Fruit fly (Drosophila melanogaster) whole organism: ENCODE data around the gene dnt.

Experiments used
- CG8478 ChIP-seq: fragments of >200 bp; optimal IDR thresholded peaks from 2 replicates; lab custom pipeline; 2018; ENCODE audit warnings: inconsistent platforms
- Dll ChIP-seq: fragments of >200 bp; optimal IDR thresholded peaks from 2 replicates; lab custom pipeline; 2017
- EcR ChIP-seq, 2 experiments: fragments of >200 bp; optimal IDR thresholded peaks; 2 replicates each; lab custom pipeline; 2017; ENCODE audit warnings: missing biosample characterization in 2 of 2, missing genetic modification characterization in 2 of 2, missing genetic modification reagents in 2 of 2
- pan ChIP-seq: fragments of >200 bp; optimal IDR thresholded peaks from 2 replicates; lab custom pipeline; 2017
- psq ChIP-seq: fragments of >200 bp; optimal IDR thresholded peaks from 2 replicates; lab custom pipeline; 2017
- usp ChIP-seq: fragments of >200 bp; optimal IDR thresholded peaks from 2 replicates; lab custom pipeline; 2017; ENCODE audit warnings: missing biosample characterization, missing genetic modification characterization, mixed read lengths

The dnt gene

DNA sequence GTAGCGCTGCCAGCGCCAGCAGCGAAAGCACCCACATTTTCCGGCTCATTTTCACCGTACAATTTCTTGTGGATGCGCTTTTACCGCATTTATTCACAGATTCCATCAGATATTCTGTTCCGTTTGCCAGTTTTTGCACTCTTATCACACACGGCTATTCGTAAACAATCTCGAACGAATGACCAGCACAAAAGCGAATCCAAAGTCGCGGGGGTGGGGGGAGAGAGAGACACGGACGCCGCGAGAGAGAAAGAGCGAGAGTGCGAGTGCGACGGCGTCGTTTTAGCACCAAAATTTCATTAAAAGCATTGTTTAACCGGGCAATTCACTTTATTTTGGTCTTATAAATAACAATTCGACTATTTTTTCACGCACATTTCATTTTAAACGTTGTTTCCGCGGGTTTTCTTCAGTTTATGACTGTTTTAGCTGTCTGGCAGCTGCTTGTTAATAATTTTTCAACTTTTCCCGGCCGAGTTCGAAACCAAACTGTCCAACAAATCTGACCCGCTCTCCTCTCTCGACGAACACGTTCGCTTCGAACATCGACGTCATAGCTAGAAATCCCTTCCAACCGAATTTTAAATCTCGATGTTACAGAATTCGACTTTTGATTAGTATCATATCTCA is at the start of gene dnt:
Gene dnt (minus strand): TSS at position 494 of the 630 bp plus-strand sequence.
- TF ChIP-seq EcR (GFP tag; optimal IDR thresholded peaks at IDR 0.05; lab: Kevin White, UChicago) (no peak), Dll (lab: Kevin White, UChicago) (peak; percentile 15)

DNA sequence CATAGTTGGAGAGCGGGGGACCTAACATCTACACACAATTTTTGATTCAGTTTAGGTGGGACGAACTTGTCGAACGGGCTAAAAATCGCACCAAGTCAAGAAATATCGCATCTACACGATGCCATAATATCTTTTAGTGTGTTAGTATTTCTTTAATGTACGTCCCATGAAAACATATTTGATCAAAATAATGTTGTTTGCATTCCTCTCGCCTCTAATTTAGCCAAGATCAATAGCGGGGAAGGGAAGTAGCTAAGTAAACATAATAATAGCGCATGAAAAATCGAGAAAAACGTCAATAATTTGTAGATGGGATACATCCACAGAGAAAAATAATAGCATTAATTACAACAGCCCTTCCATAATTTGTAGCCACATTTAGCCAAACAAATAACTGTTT is 48.9 kb upstream of the dnt start:
- TF ChIP-seq CG8478 (lab: Kevin White, UChicago) (no peak), EcR (GFP tag; optimal IDR thresholded peaks at IDR 0.05; lab: Kevin White, UChicago) (no peak), psq (lab: Kevin White, UChicago) (no peak), pan (lab: Kevin White, UChicago) (no peak), Dll (lab: Kevin White, UChicago) (no peak), usp (GFP tag; lab: Kevin White, UChicago) (no peak)

DNA sequence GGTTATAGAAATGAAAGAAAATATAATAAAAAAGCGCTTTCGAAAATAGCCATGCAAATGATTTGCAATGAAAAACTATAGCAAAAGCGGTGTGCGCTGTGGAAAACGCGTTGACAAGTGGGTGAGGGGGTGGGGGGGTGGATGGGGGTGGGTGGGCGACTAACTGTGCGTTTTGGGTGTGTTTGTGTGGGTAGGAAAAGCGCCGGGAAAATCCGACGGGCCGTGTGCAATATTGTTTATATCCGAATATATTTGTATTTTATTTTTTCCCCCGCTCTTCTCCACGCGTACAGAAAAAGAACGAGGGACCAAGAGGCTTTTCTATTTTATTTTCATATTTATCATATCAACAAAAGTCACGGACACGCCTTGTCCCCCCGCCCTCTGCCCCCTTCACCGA is 43.4 kb upstream of the dnt start:
- TF ChIP-seq CG8478 (lab: Kevin White, UChicago), result no peak
- no peak for TF ChIP-seq psq (lab: Kevin White, UChicago)
- TF ChIP-seq Dll (lab: Kevin White, UChicago), result no peak
- TF ChIP-seq pan (lab: Kevin White, UChicago), result no peak
- TF ChIP-seq usp (GFP tag; lab: Kevin White, UChicago), result no peak
- no peak for TF ChIP-seq EcR (GFP tag; optimal IDR thresholded peaks at IDR 0.05; lab: Kevin White, UChicago)

DNA sequence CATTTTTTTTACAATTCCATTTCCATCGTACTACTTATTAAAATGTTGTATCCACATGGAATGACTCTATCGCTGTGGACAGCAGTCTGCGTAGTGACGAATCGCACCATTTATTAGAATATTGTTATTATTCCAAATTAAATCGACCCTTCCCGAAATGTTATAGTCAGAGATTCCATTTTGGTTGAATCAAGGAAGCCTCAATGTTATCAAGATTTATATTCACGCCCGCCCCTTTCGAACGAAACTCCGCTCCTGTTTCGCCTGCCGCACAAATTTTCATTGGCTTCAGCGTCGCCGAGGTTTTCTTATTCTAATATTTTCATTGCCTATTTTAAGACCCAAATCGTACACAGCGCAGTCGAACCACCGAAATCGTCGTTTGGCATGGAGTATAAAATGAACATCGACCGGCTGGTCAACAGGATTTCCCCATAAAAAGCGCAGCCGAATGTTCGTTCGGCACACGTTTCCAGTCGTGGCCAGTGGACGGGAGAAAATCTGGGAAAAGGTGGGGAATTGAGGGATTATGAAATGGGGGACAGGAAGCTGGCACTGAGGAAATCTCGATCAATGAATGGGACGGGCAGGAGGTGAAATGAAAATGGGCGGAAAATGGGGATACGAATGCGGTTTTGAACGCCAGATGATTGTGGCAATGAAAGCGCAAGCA is 42.8 kb upstream of the dnt start:
- TF ChIP-seq usp (GFP tag; lab: Kevin White, UChicago) (no peak), psq (lab: Kevin White, UChicago) (no peak), Dll (lab: Kevin White, UChicago) (no peak), CG8478 (lab: Kevin White, UChicago) (no peak), EcR (GFP tag; optimal IDR thresholded peaks at IDR 0.05; lab: Kevin White, UChicago) (no peak), pan (lab: Kevin White, UChicago) (no peak)

DNA sequence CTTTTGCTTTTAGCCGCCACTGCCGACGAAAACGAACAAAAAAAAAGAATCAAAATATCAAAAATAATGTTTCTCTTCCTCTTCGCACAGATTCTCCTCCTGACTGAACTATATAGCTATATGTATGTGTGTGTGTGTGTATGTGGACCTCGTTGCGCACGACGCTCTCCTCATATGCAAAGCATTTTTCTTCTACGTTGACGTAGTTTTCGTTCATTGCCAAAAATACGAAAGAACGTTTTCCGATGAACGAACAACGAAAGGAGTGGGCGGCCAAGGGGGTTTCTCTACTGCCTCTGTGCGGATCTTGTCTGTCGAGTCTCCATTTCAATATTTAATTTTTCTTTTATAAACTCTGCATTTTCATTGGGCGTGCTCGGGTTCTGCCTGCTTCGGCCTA is 41.8 kb upstream of the dnt start:
- TF ChIP-seq EcR (GFP tag; optimal IDR thresholded peaks at IDR 0.05; lab: Kevin White, UChicago), result no peak
- TF ChIP-seq usp (GFP tag; lab: Kevin White, UChicago), result no peak
- TF ChIP-seq psq (lab: Kevin White, UChicago), result no peak
- TF ChIP-seq pan (lab: Kevin White, UChicago), result no peak
- no peak for TF ChIP-seq CG8478 (lab: Kevin White, UChicago)
- TF ChIP-seq Dll (lab: Kevin White, UChicago), result no peak

DNA sequence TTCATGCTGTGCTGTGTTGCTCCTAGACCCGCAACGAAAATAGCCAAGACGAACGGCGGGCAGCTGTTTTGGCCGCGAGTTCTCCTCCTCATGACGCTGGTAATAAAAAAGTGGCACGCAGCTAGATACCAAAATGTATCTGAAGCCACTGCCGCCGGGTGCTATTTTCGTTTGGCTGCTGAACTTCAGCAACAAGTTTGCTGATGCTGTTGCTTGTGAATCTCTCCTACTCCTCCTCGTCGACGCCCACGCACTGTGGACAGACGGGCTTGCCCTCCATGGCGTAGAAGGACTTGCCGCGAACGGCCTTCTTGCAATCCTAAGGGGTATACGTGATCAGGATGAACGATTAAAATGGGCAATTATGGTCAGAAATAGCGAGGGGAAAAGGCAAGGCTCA is 40.4 kb upstream of the dnt start:
- TF ChIP-seq CG8478 (lab: Kevin White, UChicago) (no peak), psq (lab: Kevin White, UChicago) (no peak), usp (GFP tag; lab: Kevin White, UChicago) (no peak), Dll (lab: Kevin White, UChicago) (no peak), EcR (GFP tag; optimal IDR thresholded peaks at IDR 0.05; lab: Kevin White, UChicago) (no peak), pan (lab: Kevin White, UChicago) (no peak)

DNA sequence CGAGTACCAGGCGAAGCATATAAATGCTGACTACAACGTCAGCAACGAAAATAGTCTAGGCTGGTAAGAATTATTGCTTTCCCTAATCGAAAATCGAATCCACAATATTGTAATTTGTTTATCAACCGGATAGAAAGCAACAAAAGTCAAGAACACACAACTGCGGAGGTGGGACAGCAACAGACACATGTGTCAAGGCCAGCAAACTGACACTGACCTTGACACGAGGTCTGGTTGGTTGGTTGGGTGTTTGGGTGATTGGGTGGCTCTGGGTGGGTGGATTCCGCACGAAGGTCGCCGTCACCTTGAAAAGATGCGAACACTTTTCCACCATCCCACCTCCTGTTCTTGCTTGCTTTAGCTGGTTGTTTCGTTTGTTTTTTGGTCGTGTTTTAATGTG is 39.6 kb upstream of the dnt start:
- TF ChIP-seq Dll (lab: Kevin White, UChicago) (no peak), EcR (GFP tag; optimal IDR thresholded peaks at IDR 0.05; lab: Kevin White, UChicago) (no peak), psq (lab: Kevin White, UChicago) (no peak), usp (GFP tag; lab: Kevin White, UChicago) (no peak), pan (lab: Kevin White, UChicago) (no peak)

DNA sequence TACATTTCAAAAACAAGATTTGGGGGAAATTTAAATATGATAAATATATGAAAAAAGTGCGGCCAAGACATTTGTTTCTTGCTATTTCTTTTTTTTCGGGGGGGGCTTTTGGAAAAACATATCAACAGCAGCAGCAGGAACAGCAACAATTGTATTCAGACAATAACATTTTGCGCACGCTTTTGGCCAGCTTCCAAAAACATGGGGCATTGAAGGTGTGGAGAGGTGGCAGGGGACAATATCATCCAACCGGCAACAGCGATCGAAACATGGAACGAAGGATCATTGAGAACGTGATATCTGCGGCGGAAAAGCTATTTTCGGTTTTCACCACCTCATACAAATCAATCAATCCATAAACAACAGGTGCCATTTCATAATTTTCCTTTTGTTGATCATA is 38.9 kb upstream of the dnt start:
- no peak for TF ChIP-seq pan (lab: Kevin White, UChicago)
- TF ChIP-seq psq (lab: Kevin White, UChicago), result no peak
- TF ChIP-seq usp (GFP tag; lab: Kevin White, UChicago), result no peak
- no peak for TF ChIP-seq Dll (lab: Kevin White, UChicago)
- TF ChIP-seq EcR (GFP tag; optimal IDR thresholded peaks at IDR 0.05; lab: Kevin White, UChicago), result no peak

DNA sequence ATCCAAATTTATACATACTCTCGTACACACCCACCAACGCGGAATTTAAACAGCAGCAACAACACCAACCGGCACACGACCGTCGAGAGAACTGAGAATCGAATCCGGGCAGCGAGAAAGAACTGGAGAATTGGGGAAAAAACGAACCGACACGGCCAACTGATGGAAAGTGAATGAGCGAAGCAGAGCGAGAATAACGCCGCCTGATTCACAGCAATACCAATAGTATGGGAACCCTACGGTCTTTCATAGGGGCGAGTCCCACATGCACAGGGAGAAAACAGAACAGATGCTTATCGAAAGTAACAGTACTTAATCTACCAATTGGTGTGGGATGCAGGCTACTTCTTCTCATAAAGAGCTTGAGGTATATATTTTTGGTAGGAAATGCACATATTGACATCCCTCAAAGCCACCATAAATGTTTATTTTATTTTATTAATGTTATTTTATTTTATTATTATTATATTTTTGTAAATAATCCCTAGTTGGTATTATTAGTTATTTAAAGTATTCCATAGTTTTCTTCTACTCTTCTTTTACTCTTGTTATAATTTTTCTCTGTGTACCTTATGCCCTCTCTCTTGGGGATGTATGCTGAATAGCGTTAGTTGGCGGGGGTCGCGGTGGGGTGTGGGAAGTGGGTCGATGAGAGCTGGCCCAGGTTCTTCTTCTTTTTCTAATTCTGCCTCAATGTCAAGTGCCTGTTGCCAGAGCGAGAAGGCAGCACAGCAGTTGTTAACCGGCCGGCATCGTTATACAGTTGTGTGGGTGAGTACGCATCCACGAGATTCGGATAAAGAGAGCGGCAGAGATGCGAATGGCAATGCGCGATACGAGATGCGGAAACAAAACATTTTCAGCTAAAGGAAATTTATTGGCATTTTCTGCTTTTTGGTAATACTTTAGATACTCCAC is 35.5 kb upstream of the dnt start, which contains the start of gene CG17544:
Gene CG17544 (minus strand): TSS at position 177 of the 918 bp plus-strand sequence.
- no peak for TF ChIP-seq CG8478 (lab: Kevin White, UChicago)
- no peak for TF ChIP-seq psq (lab: Kevin White, UChicago)
- no peak for TF ChIP-seq Dll (lab: Kevin White, UChicago)
- no peak for TF ChIP-seq usp (GFP tag; lab: Kevin White, UChicago)
- TF ChIP-seq EcR (GFP tag; optimal IDR thresholded peaks at IDR 0.05; lab: Kevin White, UChicago), result no peak
- no peak for TF ChIP-seq pan (lab: Kevin White, UChicago)

DNA sequence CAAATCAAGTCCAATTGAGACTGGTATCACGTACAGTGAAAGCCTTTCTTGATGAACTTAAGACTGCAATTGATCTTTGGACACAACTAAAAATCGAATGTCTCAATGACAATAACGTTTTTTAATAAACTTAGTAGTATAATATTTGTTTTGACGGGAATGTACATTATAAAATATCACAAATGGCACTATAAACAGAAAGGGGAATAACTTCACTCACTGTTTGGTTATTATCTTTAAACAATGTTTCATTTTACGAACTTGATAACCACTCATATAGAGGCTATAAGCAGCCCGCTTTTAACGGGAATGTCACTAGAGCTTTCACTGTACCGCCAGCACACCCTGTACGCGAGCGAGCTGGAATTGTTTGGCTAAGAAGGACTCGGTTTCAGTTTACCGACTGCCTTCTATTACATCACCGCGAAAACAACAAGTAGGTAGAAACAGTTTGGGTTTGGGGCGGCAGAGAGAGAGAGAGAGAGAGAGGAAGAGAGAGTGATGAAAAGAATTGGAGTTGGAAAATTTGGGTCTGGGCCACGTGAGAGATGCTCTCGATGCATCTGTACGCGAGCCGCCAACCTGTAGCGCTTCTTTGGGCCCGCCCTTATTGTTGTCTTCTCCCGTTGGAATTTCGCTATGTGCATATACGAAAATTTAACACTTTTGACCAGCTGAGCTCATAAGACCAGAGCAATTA is 34.7 kb upstream of the dnt start:
- TF ChIP-seq usp (GFP tag; lab: Kevin White, UChicago) (no peak), EcR (GFP tag; optimal IDR thresholded peaks at IDR 0.05; lab: Kevin White, UChicago) (no peak), Dll (lab: Kevin White, UChicago) (peak; percentile 54), psq (lab: Kevin White, UChicago) (no peak)
